Worm (Caenorhabditis elegans): ENCODE data around the gene kcmf-1.

DNA sequence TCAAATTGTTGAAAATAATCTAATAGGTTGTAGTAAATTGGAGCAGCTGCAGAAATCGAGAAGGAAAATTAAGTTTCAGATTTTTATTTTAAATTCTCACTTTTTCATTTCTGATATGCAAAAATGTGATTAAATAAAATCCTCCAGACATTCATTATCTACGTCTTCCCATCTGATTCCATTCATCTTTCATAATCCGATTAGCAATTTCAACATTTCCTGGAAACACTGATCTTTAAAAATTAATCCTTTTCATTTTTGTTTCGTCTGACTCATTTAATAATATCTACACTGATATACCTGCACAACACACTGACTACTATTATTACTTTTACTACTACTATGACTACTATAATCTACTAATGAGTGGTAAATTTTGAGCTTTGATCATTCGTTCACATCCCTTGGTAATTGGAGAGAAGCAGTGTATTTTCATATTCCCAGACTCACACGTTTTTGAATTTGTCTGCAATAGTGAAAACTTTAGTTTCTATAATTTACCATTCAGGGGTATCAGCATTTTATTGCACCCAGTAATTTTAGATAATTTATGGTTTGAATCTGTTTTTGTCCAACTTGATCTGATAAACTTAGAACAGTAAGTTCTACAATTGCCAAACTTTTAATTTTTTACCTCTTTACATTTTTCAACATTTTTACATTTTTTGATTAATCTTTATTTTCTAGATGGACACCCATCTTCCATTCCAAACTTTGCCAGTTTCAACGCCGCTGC is 9.9 kb downstream of the kcmf-1 start, which contains the start of gene ceh-23:
- TF ChIP-seq W03F9.2 (tag; optimal IDR thresholded peaks at IDR 0.05) (no peak), him-1 (tag; optimal IDR thresholded peaks at IDR 0.05) (no peak), dao-5 (tag; optimal IDR thresholded peaks at IDR 0.05) (no peak)

Measured in whole organism, L4/young adult.